Worm (Caenorhabditis elegans) whole organism, L1 larva: ENCODE results near the gene ugt-1.

ENCODE experiments used
- C04F5.9 ChIP-seq: sonication (generic microtip); optimal IDR thresholded peaks from 2 replicates; lab custom pipeline; 2016; ENCODE audit warnings: missing genetic modification characterization, missing compliant biosample characterization
- C34B4.2 ChIP-seq: sonication (generic microtip); optimal IDR thresholded peaks from 2 replicates; lab custom pipeline; 2017; ENCODE audit warnings: mild to moderate bottlenecking, missing genetic modification characterization, missing compliant biosample characterization
- aha-1 ChIP-seq: fragments of 150-350 bp; optimal IDR thresholded peaks from 2 replicates; lab custom pipeline; 2014; ENCODE audit warnings: missing biosample characterization, missing genetic modification characterization
- alr-1 ChIP-seq: fragments of 200-800 bp; sonication (Bioruptor generic); optimal IDR thresholded peaks from 2 replicates; lab custom pipeline; 2018; ENCODE audit warnings: borderline replicate concordance, mild to moderate bottlenecking, missing genetic modification characterization, missing compliant biosample characterization
- aly-2 ChIP-seq: fragments of 150-350 bp; optimal IDR thresholded peaks from 2 replicates; lab custom pipeline; 2014; ENCODE audit warnings: missing biosample characterization, missing genetic modification characterization
- blmp-1 ChIP-seq: fragments of 150-350 bp; optimal IDR thresholded peaks from 2 replicates; lab custom pipeline; 2014; ENCODE audit warnings: missing biosample characterization, missing genetic modification characterization
- ceh-63 ChIP-seq: fragments of 200-800 bp; sonication (Bioruptor generic); optimal IDR thresholded peaks from 2 replicates; lab custom pipeline; 2018; ENCODE audit warnings: mild to moderate bottlenecking, missing genetic modification characterization, missing compliant biosample characterization
- ceh-8 ChIP-seq: fragments of 200-800 bp; sonication (Bioruptor generic); optimal IDR thresholded peaks from 2 replicates; lab custom pipeline; 2018; ENCODE audit warnings: mild to moderate bottlenecking, missing genetic modification characterization, moderate library complexity, missing compliant biosample characterization
- ceh-82 ChIP-seq, 3 experiments: fragments of 150-350 bp in 1 of 3; sonication (generic microtip) in 2 of 3; optimal IDR thresholded peaks; 2 replicates each; lab custom pipeline; 2014 to 2017; ENCODE audit warnings: missing biosample characterization in 3 of 3, missing genetic modification characterization in 3 of 3
- ceh-88 ChIP-seq: fragments of 200-800 bp; sonication (Bioruptor generic); IDR thresholded peaks from 2 replicates; pipeline ENCODE4 v1.3.6; 2022; ENCODE audit warnings: missing genetic modification characterization, missing compliant biosample characterization
- ceh-90 ChIP-seq: sonication (generic microtip); optimal IDR thresholded peaks from 2 replicates; lab custom pipeline; 2016; ENCODE audit warnings: missing genetic modification characterization, missing compliant biosample characterization
- efl-1 ChIP-seq, 4 experiments: fragments of 150-350 bp; optimal IDR thresholded peaks in 3 of 4; peaks in 1 of 4; 1 replicate in 1 of 4; 2 replicates in 3 of 4; lab custom pipeline; 2014; ENCODE audit warnings: missing biosample characterization in 2 of 4, missing genetic modification characterization in 2 of 4, missing genetic modification reagents in 2 of 4
- efl-3 ChIP-seq: fragments of 200-800 bp; sonication (Bioruptor generic); optimal IDR thresholded peaks from 2 replicates; lab custom pipeline; 2018; ENCODE audit warnings: mild to moderate bottlenecking, missing genetic modification characterization, missing compliant biosample characterization
- egl-13 ChIP-seq: sonication (generic microtip); optimal IDR thresholded peaks from 2 replicates; lab custom pipeline; 2016; ENCODE audit warnings: missing genotype, missing genetic modification reagents, missing genetic modification characterization, missing compliant biosample characterization
- elt-2 ChIP-seq: sonication (generic microtip); optimal IDR thresholded peaks from 2 replicates; lab custom pipeline; 2016; ENCODE audit warnings: missing genetic modification characterization, mild to moderate bottlenecking, inconsistent platforms, missing compliant biosample characterization, missing genetic modification reagents
- elt-3 ChIP-seq, 6 experiments: fragments of 150-350 bp in 1 of 6; sonication (generic microtip); optimal IDR thresholded peaks; 2 replicates each; lab custom pipeline; 2017 to 2018; ENCODE audit warnings: missing biosample characterization in 6 of 6, missing genetic modification characterization in 6 of 6, inconsistent platforms in 1 of 6
- fkh-4 ChIP-seq: sonication (generic microtip); optimal IDR thresholded peaks from 2 replicates; lab custom pipeline; 2016; ENCODE audit warnings: missing compliant biosample characterization, missing genetic modification characterization, borderline replicate concordance
- fkh-8 ChIP-seq: sonication (generic microtip); optimal IDR thresholded peaks from 2 replicates; lab custom pipeline; 2016; ENCODE audit warnings: mild to moderate bottlenecking, missing genetic modification characterization, missing compliant biosample characterization
- grh-1 ChIP-seq: fragments of 200-800 bp; sonication (Bioruptor generic); IDR thresholded peaks from 2 replicates; pipeline ENCODE4 v1.3.6; 2022; ENCODE audit warnings: missing genetic modification reagents, missing genetic modification characterization, missing compliant biosample characterization
- isw-1 ChIP-seq: fragments of 200-800 bp; sonication (Bioruptor generic); IDR thresholded peaks from 2 replicates; pipeline ENCODE4 v1.3.6; 2022; ENCODE audit warnings: missing genetic modification characterization, missing compliant biosample characterization
- lin-13 ChIP-seq: fragments of 150-350 bp; optimal IDR thresholded peaks from 2 replicates; lab custom pipeline; 2014; ENCODE audit warnings: missing biosample characterization, missing genetic modification reagents, missing genetic modification characterization
- lin-14 ChIP-seq: fragments of 200-800 bp; sonication (Bioruptor generic); optimal IDR thresholded peaks from 2 replicates; lab custom pipeline; 2018; ENCODE audit warnings: mild to moderate bottlenecking, missing genetic modification characterization, moderate library complexity, missing compliant biosample characterization
- lin-35 ChIP-seq, 2 experiments: fragments of 150-350 bp; optimal IDR thresholded peaks; 2 replicates each; lab custom pipeline; 2014; ENCODE audit warnings: missing biosample characterization in 2 of 2, missing genetic modification characterization in 2 of 2, missing genetic modification reagents in 2 of 2
- lir-3 ChIP-seq: sonication (generic microtip); optimal IDR thresholded peaks from 2 replicates; lab custom pipeline; 2016; ENCODE audit warnings: mild to moderate bottlenecking, missing genetic modification characterization, moderate library complexity, missing compliant biosample characterization; ENCODE audit not compliant: poor library complexity
- lsy-2 ChIP-seq, 2 experiments: fragments of 150-350 bp; optimal IDR thresholded peaks; 2 replicates each; lab custom pipeline; 2014; ENCODE audit warnings: missing biosample characterization in 2 of 2, missing genetic modification characterization in 2 of 2
- nhr-20 ChIP-seq: sonication (generic microtip); optimal IDR thresholded peaks from 2 replicates; lab custom pipeline; 2016; ENCODE audit warnings: mild to moderate bottlenecking, missing genetic modification characterization, missing compliant biosample characterization
- nhr-237 ChIP-seq: fragments of 150-350 bp; optimal IDR thresholded peaks from 2 replicates; lab custom pipeline; 2014; ENCODE audit warnings: missing biosample characterization, missing genetic modification characterization
- nhr-28 ChIP-seq: fragments of 150-350 bp; optimal IDR thresholded peaks from 2 replicates; lab custom pipeline; 2014; ENCODE audit warnings: missing biosample characterization, missing genetic modification characterization
- nhr-84 ChIP-seq: sonication (generic microtip); optimal IDR thresholded peaks from 2 replicates; lab custom pipeline; 2017; ENCODE audit warnings: missing biosample characterization, missing genetic modification characterization
- nhr-85 ChIP-seq: sonication (generic microtip); peaks from one replicate; lab custom pipeline; 2016; ENCODE audit warnings: missing genetic modification characterization, inconsistent platforms, missing compliant biosample characterization
- sox-4 ChIP-seq: sonication (generic microtip); optimal IDR thresholded peaks from 2 replicates; lab custom pipeline; 2016; ENCODE audit warnings: missing genetic modification characterization, missing compliant biosample characterization
- sup-37 ChIP-seq: fragments of 200-800 bp; sonication (Bioruptor generic); optimal IDR thresholded peaks from 2 replicates; lab custom pipeline; 2018; ENCODE audit warnings: mild to moderate bottlenecking, missing genetic modification characterization, missing compliant biosample characterization
- tlp-1 ChIP-seq: fragments of 150-350 bp; optimal IDR thresholded peaks from 2 replicates; lab custom pipeline; 2014; ENCODE audit warnings: missing biosample characterization, missing genetic modification characterization
- vab-15 ChIP-seq: sonication (generic microtip); optimal IDR thresholded peaks from 2 replicates; lab custom pipeline; 2017; ENCODE audit warnings: missing genotype, mild to moderate bottlenecking, missing genetic modification characterization, missing compliant biosample characterization
- xbp-1 ChIP-seq: sonication (generic microtip); optimal IDR thresholded peaks from 2 replicates; lab custom pipeline; 2016; ENCODE audit warnings: missing genetic modification characterization, missing compliant biosample characterization
- zag-1 ChIP-seq: fragments of 150-350 bp; optimal IDR thresholded peaks from 2 replicates; lab custom pipeline; 2014; ENCODE audit warnings: missing biosample characterization, missing genetic modification characterization
- ztf-11 ChIP-seq, 2 experiments: sonication (generic microtip); optimal IDR thresholded peaks; 2 replicates each; lab custom pipeline; 2016 to 2017; ENCODE audit warnings: missing genetic modification characterization in 2 of 2, missing biosample characterization in 1 of 2, missing compliant biosample characterization in 1 of 2
- ztf-4 ChIP-seq: fragments of 150-350 bp; optimal IDR thresholded peaks from 2 replicates; lab custom pipeline; 2014; ENCODE audit warnings: missing biosample characterization, missing genetic modification characterization

The ugt-1 gene

ce11 chrV:10387412-10387811 lies 8.1 kb upstream of the ugt-1 start:
- TF ChIP-seq alr-1 (tag; lab: Kevin White, UChicago) (no peak), elt-3 (tag; optimal IDR thresholded peaks at IDR 0.05; lab: Kevin White, UChicago) (peak; percentile 47 to 85 (median 66)), nhr-237 (tag; lab: Kevin White, UChicago) (no peak), nhr-85 (tag; lab: Kevin White, UChicago) (peak; percentile 86), vab-15 (no peak), lin-14 (peak; percentile 57), blmp-1 (peak; percentile 29), lsy-2 (tag; optimal IDR thresholded peaks at IDR 0.05; lab: Kevin White, UChicago) (peak in 1 of 2 experiments; percentile 5), isw-1 (GFP tag; lab: Robert Waterston, UW) (no peak), grh-1 (GFP tag; lab: Robert Waterston, UW) (peak; percentile 32; the same call in 1 of the 2 replicates), nhr-20 (tag; lab: Kevin White, UChicago) (peak; percentile 35)

ce11 chrV:10388318-10388717 lies 7.1 kb upstream of the ugt-1 start, which contains the start of gene AC3.5:
Gene AC3.5, plus strand, starts transcription at chrV:10388527.
- TF ChIP-seq sox-4 (tag; lab: Kevin White, UChicago) (no peak), nhr-28 (tag; lab: Kevin White, UChicago) (no peak), fkh-4 (tag; lab: Kevin White, UChicago) (no peak), nhr-85 (tag; lab: Kevin White, UChicago) (peak; percentile 61)

- TF ChIP-seq ztf-4 (tag; lab: Kevin White, UChicago) (no peak), ceh-63 (peak; percentile 36)
These were observed 1.8 kb upstream of the ugt-1 start for ce11 chrV:10393708-10394107.

ce11 chrV:10398431-10398830 lies 3.0 kb downstream of the ugt-1 start, which contains the start of gene ugt-2:
Gene ugt-2, plus strand, starts transcription at chrV:10398801.
- TF ChIP-seq sup-37 (no peak), ceh-88 (GFP tag; lab: Robert Waterston, UW) (no peak), ceh-8 (GFP tag; lab: Kevin White, UChicago) (no peak), egl-13 (tag; lab: Kevin White, UChicago) (no peak), efl-1 (optimal IDR thresholded peaks at IDR 0.05; lab: Kevin White, UChicago) (no peak), efl-1 (GFP tag; optimal IDR thresholded peaks at IDR 0.05 in 1 of 2; lab: Kevin White, UChicago) (no peak), aly-2 (tag; lab: Kevin White, UChicago) (no peak), efl-3 (GFP tag; lab: Kevin White, UChicago) (no peak), zag-1 (tag; lab: Kevin White, UChicago) (no peak), ztf-11 (tag; optimal IDR thresholded peaks at IDR 0.05; lab: Kevin White, UChicago) (no peak), alr-1 (tag; lab: Kevin White, UChicago) (no peak), ceh-90 (tag; lab: Kevin White, UChicago) (no peak), nhr-20 (tag; lab: Kevin White, UChicago) (peak; percentile 33), lsy-2 (tag; optimal IDR thresholded peaks at IDR 0.05; lab: Kevin White, UChicago) (no peak), grh-1 (GFP tag; lab: Robert Waterston, UW) (no peak), aha-1 (tag; lab: Kevin White, UChicago) (no peak), lin-35 (GFP tag; optimal IDR thresholded peaks at IDR 0.05; lab: Kevin White, UChicago) (peak in 1 of 2 experiments; percentile 37), lin-14 (peak; percentile 22), lir-3 (peak; percentile 8), C34B4.2 (no peak), isw-1 (GFP tag; lab: Robert Waterston, UW) (no peak), tlp-1 (tag; lab: Kevin White, UChicago) (no peak), fkh-8 (tag; lab: Kevin White, UChicago) (no peak), elt-3 (tag; optimal IDR thresholded peaks at IDR 0.05; lab: Kevin White, UChicago) (peak in 1 of 6 experiments; percentile 0), lin-13 (GFP tag; lab: Kevin White, UChicago) (no peak), ceh-82 (tag; optimal IDR thresholded peaks at IDR 0.05; lab: Kevin White, UChicago) (no peak), C04F5.9 (tag; lab: Kevin White, UChicago) (no peak), nhr-84 (no peak), nhr-85 (tag; lab: Kevin White, UChicago) (peak; percentile 54), elt-2 (tag; lab: Kevin White, UChicago) (peak; percentile 46), xbp-1 (tag; lab: Kevin White, UChicago) (no peak)
